Fruit fly (Drosophila melanogaster): ENCODE results near the gene Tpc1.
A peak's percentile ranks its signal among the peaks of the same experiment; 100 is the strongest.

The Tpc1 gene

DNA sequence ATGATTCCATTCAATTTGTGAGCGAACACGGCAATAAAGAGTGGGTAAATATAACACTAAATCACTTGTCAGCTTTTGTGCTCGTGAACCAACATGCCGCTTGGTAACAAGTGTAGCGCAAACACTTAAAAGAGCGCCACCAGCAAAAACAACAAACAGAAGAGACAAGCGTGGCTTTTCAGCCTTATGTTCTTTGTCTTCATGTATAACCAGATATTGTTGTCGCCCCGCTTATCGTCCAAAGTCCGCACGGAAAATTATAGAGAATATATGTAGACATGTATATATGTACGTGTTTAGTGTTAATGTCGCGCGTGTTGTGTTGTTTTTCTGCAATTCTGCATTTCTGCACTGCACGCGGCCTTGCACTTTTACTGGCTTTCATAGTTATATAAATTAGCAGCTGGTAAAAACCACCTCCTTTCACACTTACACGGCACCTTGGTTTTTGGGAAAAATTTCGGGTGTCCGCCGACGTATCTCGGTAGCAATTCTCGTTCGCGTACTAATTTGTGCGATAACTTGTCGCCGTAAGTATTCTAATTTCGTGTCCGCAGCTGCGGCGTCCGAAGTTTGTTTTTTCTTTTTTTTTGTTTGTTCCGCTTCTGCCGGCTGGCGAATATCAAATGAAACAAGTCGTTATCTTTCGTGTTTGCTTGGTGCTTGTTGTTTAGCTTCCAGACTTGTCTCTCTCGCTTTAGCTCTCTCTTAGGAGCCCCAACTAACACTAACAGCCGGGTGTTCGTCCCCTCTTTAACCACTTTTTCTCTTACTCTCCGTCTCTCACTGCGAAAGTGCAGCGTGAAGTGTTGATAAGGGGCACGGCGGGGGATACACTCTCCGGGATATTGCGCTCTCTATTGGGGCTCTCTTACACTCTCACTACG, 6.9 kb upstream of the Tpc1 start (continued):
- TF ChIP-seq CG16779 (GFP tag; IDR thresholded peaks at IDR 0.05) = peak; percentile 28; the same call in 1 of the 2 replicates
- TF ChIP-seq NC2α (GFP tag; optimal IDR thresholded peaks at IDR 0.05) = no peak
- no peak for TF ChIP-seq fu2 (GFP tag; optimal IDR thresholded peaks at IDR 0.05)
- peak; percentile 10 for TF ChIP-seq tap (tag; optimal IDR thresholded peaks at IDR 0.05)
- TF ChIP-seq CG9727 (GFP tag; optimal IDR thresholded peaks at IDR 0.05) = peak; percentile 23
- no peak for TF ChIP-seq btn (GFP tag; optimal IDR thresholded peaks at IDR 0.05)
- no peak for TF ChIP-seq TFAM (GFP tag; optimal IDR thresholded peaks at IDR 0.05)
- TF ChIP-seq YL-1 (GFP tag; optimal IDR thresholded peaks at IDR 0.05) = no peak
- TF ChIP-seq CG7745 (tag; optimal IDR thresholded peaks at IDR 0.05) = no peak
- peak; percentile 6; the same call in 1 of the 2 replicates for TF ChIP-seq sob (GFP tag; IDR thresholded peaks at IDR 0.05)
- TF ChIP-seq CG3281 (GFP tag; optimal IDR thresholded peaks at IDR 0.05) = peak; percentile 0
- TF ChIP-seq CG18599 (GFP tag; optimal IDR thresholded peaks at IDR 0.05) = peak; percentile 38
- TF ChIP-seq chif (GFP tag; optimal IDR thresholded peaks at IDR 0.05) = no peak
- TF ChIP-seq Dbx (GFP tag; IDR thresholded peaks at IDR 0.05) = peak; percentile 59; the same call in 2 of the 3 replicates
- TF ChIP-seq CG4282 (GFP tag; optimal IDR thresholded peaks at IDR 0.05) = no peak
- peak; percentile 80 for TF ChIP-seq Rfx (GFP tag; IDR thresholded peaks at IDR 0.05)
- peak; percentile 66 for TF ChIP-seq zen2 (GFP tag; IDR thresholded peaks at IDR 0.05; ENCODE audit: partially characterized antibody)
- peak; percentile 36 for TF ChIP-seq vvl (GFP tag; IDR thresholded peaks at IDR 0.05)
- peak; percentile 1 for TF ChIP-seq CG31365 (tag; optimal IDR thresholded peaks at IDR 0.05)
- peak; percentile 54; the same call in 2 of the 3 replicates for TF ChIP-seq CG11456 (GFP tag; IDR thresholded peaks at IDR 0.05)
- peak; percentile 50 for TF ChIP-seq Fer3 (tag; optimal IDR thresholded peaks at IDR 0.05)
- no peak for TF ChIP-seq CG7786 (GFP tag; optimal IDR thresholded peaks at IDR 0.05)
- no peak for TF ChIP-seq Mad (GFP tag; optimal IDR thresholded peaks at IDR 0.05)
- TF ChIP-seq gro (GFP tag; optimal IDR thresholded peaks at IDR 0.05) = peak; percentile 48
- TF ChIP-seq CG11560 (tag; IDR thresholded peaks at IDR 0.05) = no peak
- no peak for TF ChIP-seq Spps (tag; optimal IDR thresholded peaks at IDR 0.05)
- TF ChIP-seq lbe (GFP tag; optimal IDR thresholded peaks at IDR 0.05) = peak; percentile 57
- no peak for TF ChIP-seq Asciz (GFP tag; optimal IDR thresholded peaks at IDR 0.05)
- no peak for TF ChIP-seq odd (GFP tag; optimal IDR thresholded peaks at IDR 0.05)
- no peak for TF ChIP-seq B-H1 (GFP tag; IDR thresholded peaks at IDR 0.05)
- no peak for TF ChIP-seq pan (optimal IDR thresholded peaks at IDR 0.05)
- TF ChIP-seq pan (GFP tag; optimal IDR thresholded peaks at IDR 0.05 in 1 of 2, IDR thresholded peaks at IDR 0.05 in 1 of 2) = peak in 1 of 2 experiments; percentile 16
- TF ChIP-seq psq (GFP tag; optimal IDR thresholded peaks at IDR 0.05) = no peak
- no peak for TF ChIP-seq ham (GFP tag; IDR thresholded peaks at IDR 0.05)
- TF ChIP-seq Bgb (GFP tag; IDR thresholded peaks at IDR 0.05; ENCODE audit: partially characterized antibody) = 0 out of 2 replicates have a peak, but pooled peaks have one; percentile 34
- peak; percentile 47; the same call in 1 of the 2 replicates for TF ChIP-seq Taf1 (GFP tag; IDR thresholded peaks at IDR 0.05)
- no peak for TF ChIP-seq gt (GFP tag; IDR thresholded peaks at IDR 0.05)
- TF ChIP-seq CG1832 (GFP tag; optimal IDR thresholded peaks at IDR 0.05) = no peak
- TF ChIP-seq CG11504 (tag; optimal IDR thresholded peaks at IDR 0.05) = peak; percentile 28
- no peak for TF ChIP-seq ac (GFP tag; optimal IDR thresholded peaks at IDR 0.05)
- peak; percentile 34 for TF ChIP-seq CG13296 (GFP tag; optimal IDR thresholded peaks at IDR 0.05)
- no peak for TF ChIP-seq Ets97D (GFP tag; optimal IDR thresholded peaks at IDR 0.05)
- peak; percentile 19; the same call in 1 of the 2 replicates for TF ChIP-seq Xrp1 (GFP tag; IDR thresholded peaks at IDR 0.05)
- peak; percentile 38; the same call in 1 of the 2 replicates for TF ChIP-seq CG14441 (GFP tag; IDR thresholded peaks at IDR 0.05)
- no peak for TF ChIP-seq slp2 (GFP tag; optimal IDR thresholded peaks at IDR 0.05)
- no peak for TF ChIP-seq zfh1 (GFP tag; IDR thresholded peaks at IDR 0.05)
- TF ChIP-seq Ssrp (tag; optimal IDR thresholded peaks at IDR 0.05) = no peak
- TF ChIP-seq seq (GFP tag; IDR thresholded peaks at IDR 0.05) = peak; percentile 20; the same call in 1 of the 2 replicates
- TF ChIP-seq crp (GFP tag; optimal IDR thresholded peaks at IDR 0.05) = no peak
